Worm (Caenorhabditis elegans) whole organism, young adult: ENCODE measurements around the gene F28C6.5.

Source experiments
- B0019.2 ChIP-seq: fragments of 200-800 bp; sonication (Bioruptor generic); conservative IDR thresholded peaks from 2 replicates; pipeline ENCODE4 v1.3.6; 2022; ENCODE audit warnings: missing genetic modification reagents, missing genetic modification characterization, missing compliant biosample characterization
- B0261.1 ChIP-seq: sonication (generic microtip); optimal IDR thresholded peaks from 2 replicates; lab custom pipeline; 2016; ENCODE audit warnings: mild to moderate bottlenecking, missing genetic modification characterization, moderate library complexity, missing compliant biosample characterization
- C17E4.6 ChIP-seq: fragments of 200-800 bp; sonication (Bioruptor generic); IDR thresholded peaks from 2 replicates; pipeline ENCODE4 v1.3.6; 2022; ENCODE audit warnings: missing genetic modification reagents, missing genetic modification characterization, missing compliant biosample characterization
- D2030.7 ChIP-seq: fragments of 200-800 bp; sonication (Bioruptor generic); IDR thresholded peaks from 2 replicates; pipeline ENCODE4 v1.3.6; 2022; ENCODE audit warnings: missing genetic modification reagents, missing genetic modification characterization, missing compliant biosample characterization
- F23B12.7 ChIP-seq: sonication (generic microtip); optimal IDR thresholded peaks from 2 replicates; lab custom pipeline; 2017; ENCODE audit warnings: missing genetic modification characterization, mild to moderate bottlenecking, missing compliant biosample characterization, antibody characterized with exemption, moderate library complexity; ENCODE audit not compliant: insufficient read depth
- F52B5.7 ChIP-seq: sonication (generic microtip); optimal IDR thresholded peaks from 2 replicates; lab custom pipeline; 2016; ENCODE audit warnings: mild to moderate bottlenecking, missing genetic modification characterization, missing compliant biosample characterization
- K12H6.12 ChIP-seq: fragments of 200-800 bp; sonication (Bioruptor generic); optimal IDR thresholded peaks from 2 replicates; lab custom pipeline; 2018; ENCODE audit warnings: mild to moderate bottlenecking, missing genetic modification characterization, missing compliant biosample characterization
- Y95B8A.8 ChIP-seq: fragments of 200-800 bp; sonication (Bioruptor generic); IDR thresholded peaks from 2 replicates; pipeline ENCODE4 v1.3.6; 2022; ENCODE audit warnings: missing genetic modification reagents, missing genetic modification characterization, missing compliant biosample characterization
- ZK185.1 ChIP-seq: sonication (generic microtip); optimal IDR thresholded peaks from 2 replicates; lab custom pipeline; 2016; ENCODE audit warnings: mild to moderate bottlenecking, missing genetic modification characterization, missing compliant biosample characterization; ENCODE audit not compliant: poor library complexity, severe bottlenecking
- ama-1 ChIP-seq, 3 experiments: fragments of 150-350 bp in 1 of 3; sonication (generic microtip) in 2 of 3; optimal IDR thresholded peaks; 2 replicates each; lab custom pipeline; 2014 to 2018; ENCODE audit warnings: missing biosample characterization in 2 of 3, missing genetic modification characterization in 2 of 3, missing genetic modification reagents in 2 of 3
- attf-5 ChIP-seq: fragments of 200-800 bp; sonication (Bioruptor generic); optimal IDR thresholded peaks from 2 replicates; lab custom pipeline; 2018; ENCODE audit warnings: mild to moderate bottlenecking, missing genetic modification characterization, missing compliant biosample characterization
- cebp-1 ChIP-seq, 2 experiments: fragments of 200-800 bp in 1 of 2; sonication (Bioruptor generic) in 1 of 2; sonication (generic microtip) in 1 of 2; IDR thresholded peaks in 1 of 2; optimal IDR thresholded peaks in 1 of 2; 2 replicates each; pipeline versions ENCODE4 v1.3.6 to Lab custom; 2017 to 2022; ENCODE audit warnings: missing compliant biosample characterization in 2 of 2, missing genetic modification characterization in 2 of 2, mild to moderate bottlenecking in 1 of 2, missing genetic modification reagents in 1 of 2, moderate library complexity in 1 of 2
- ceh-100 ChIP-seq: fragments of 200-800 bp; sonication (Bioruptor generic); IDR thresholded peaks from 2 replicates; pipeline ENCODE4 v1.3.6; 2022; ENCODE audit warnings: missing genetic modification reagents, missing genetic modification characterization, missing compliant biosample characterization
- die-1 ChIP-seq: sonication (generic microtip); optimal IDR thresholded peaks from 2 replicates; lab custom pipeline; 2016; ENCODE audit warnings: missing genotype, mild to moderate bottlenecking, missing genetic modification characterization, missing compliant biosample characterization
- dox-1 ChIP-seq: fragments of 200-800 bp; sonication (Bioruptor generic); IDR thresholded peaks from 2 replicates; pipeline ENCODE4 v1.3.6; 2022; ENCODE audit warnings: missing genetic modification reagents, missing genetic modification characterization, missing compliant biosample characterization
- dpl-1 ChIP-seq: fragments of 150-350 bp; optimal IDR thresholded peaks from 2 replicates; lab custom pipeline; 2014; ENCODE audit warnings: missing biosample characterization, missing genetic modification reagents, missing genetic modification characterization
- efl-1 ChIP-seq: fragments of 150-350 bp; optimal IDR thresholded peaks from 2 replicates; lab custom pipeline; 2014; ENCODE audit warnings: missing biosample characterization, missing genetic modification reagents, missing genetic modification characterization
- ekl-4 ChIP-seq: fragments of 200-800 bp; sonication (Bioruptor generic); IDR thresholded peaks from 2 replicates; pipeline ENCODE4 v1.3.6; 2022; ENCODE audit warnings: missing genetic modification reagents, missing genetic modification characterization, missing compliant biosample characterization
- gei-17 ChIP-seq: fragments of 200-800 bp; sonication (Bioruptor generic); optimal IDR thresholded peaks from 2 replicates; lab custom pipeline; 2018; ENCODE audit warnings: mild to moderate bottlenecking, missing genetic modification characterization, missing compliant biosample characterization
- him-1 ChIP-seq: sonication (generic microtip); optimal IDR thresholded peaks from 2 replicates; lab custom pipeline; 2016; ENCODE audit warnings: missing genotype, missing genetic modification reagents, missing genetic modification characterization, missing compliant biosample characterization
- lin-35 ChIP-seq, 3 experiments: fragments of 150-350 bp in 2 of 3; sonication (generic microtip) in 1 of 3; optimal IDR thresholded peaks; 2 replicates each; lab custom pipeline; 2014 to 2018; ENCODE audit warnings: missing biosample characterization in 3 of 3, missing genetic modification characterization in 3 of 3, missing genetic modification reagents in 3 of 3
- lin-40 ChIP-seq: sonication (generic microtip); optimal IDR thresholded peaks from 2 replicates; lab custom pipeline; 2016; ENCODE audit warnings: missing genetic modification characterization, mild to moderate bottlenecking, missing compliant biosample characterization, missing genotype, missing genetic modification reagents
- lin-54 ChIP-seq: fragments of 200-800 bp; sonication (Bioruptor generic); optimal IDR thresholded peaks from 2 replicates; lab custom pipeline; 2018; ENCODE audit warnings: mild to moderate bottlenecking, missing genetic modification characterization, missing compliant biosample characterization
- madf-3 ChIP-seq: fragments of 200-800 bp; sonication (Bioruptor generic); IDR thresholded peaks from 2 replicates; pipeline ENCODE4 v1.3.6; 2022; ENCODE audit warnings: missing genetic modification reagents, missing genetic modification characterization, missing compliant biosample characterization
- madf-6 ChIP-seq: fragments of 200-800 bp; sonication (Bioruptor generic); IDR thresholded peaks from 2 replicates; pipeline ENCODE4 v1.3.6; 2022; ENCODE audit warnings: missing genetic modification reagents, missing genetic modification characterization, missing compliant biosample characterization
- mcd-1 ChIP-seq: fragments of 200-800 bp; sonication (Bioruptor generic); IDR thresholded peaks from 2 replicates; pipeline ENCODE4 v1.3.6; 2022; ENCODE audit warnings: missing genetic modification reagents, missing genetic modification characterization, missing compliant biosample characterization
- mel-28 ChIP-seq: sonication (generic microtip); optimal IDR thresholded peaks from 2 replicates; lab custom pipeline; 2016; ENCODE audit warnings: borderline replicate concordance, mild to moderate bottlenecking, missing genetic modification characterization, missing compliant biosample characterization
- nfya-1 ChIP-seq: sonication (generic microtip); optimal IDR thresholded peaks from 2 replicates; lab custom pipeline; 2017; ENCODE audit warnings: antibody characterized with exemption, missing compliant biosample characterization, missing genetic modification characterization, borderline replicate concordance; ENCODE audit not compliant: insufficient read depth
- nfyb-1 ChIP-seq: fragments of 200-800 bp; sonication (Bioruptor generic); IDR thresholded peaks from 2 replicates; pipeline ENCODE4 v1.3.6; 2022; ENCODE audit warnings: missing genetic modification reagents, missing genetic modification characterization, missing compliant biosample characterization
- nhr-80 ChIP-seq: sonication (generic microtip); optimal IDR thresholded peaks from 2 replicates; lab custom pipeline; 2016; ENCODE audit warnings: missing genetic modification characterization, missing compliant biosample characterization
- pbrm-1 ChIP-seq: fragments of 200-800 bp; sonication (Bioruptor generic); IDR thresholded peaks from 2 replicates; pipeline ENCODE4 v1.3.6; 2022; ENCODE audit warnings: missing genetic modification reagents, missing genetic modification characterization, missing compliant biosample characterization
- pha-4 ChIP-seq: fragments of 150-350 bp; sonication (generic microtip); optimal IDR thresholded peaks from 2 replicates; lab custom pipeline; 2014; ENCODE audit warnings: missing biosample characterization, missing genetic modification reagents, missing genetic modification characterization
- rcor-1 ChIP-seq: fragments of 200-800 bp; sonication (Bioruptor generic); IDR thresholded peaks from 2 replicates; pipeline ENCODE4 v1.3.6; 2022; ENCODE audit warnings: missing genetic modification reagents, missing genetic modification characterization, missing compliant biosample characterization
- repo-1 ChIP-seq: sonication (generic microtip); optimal IDR thresholded peaks from 2 replicates; lab custom pipeline; 2017; ENCODE audit warnings: mild to moderate bottlenecking, missing genetic modification characterization, missing compliant biosample characterization
- snpc-1.1 ChIP-seq: sonication (generic microtip); optimal IDR thresholded peaks from 2 replicates; lab custom pipeline; 2017; ENCODE audit warnings: missing genetic modification characterization, mild to moderate bottlenecking, missing compliant biosample characterization, antibody characterized with exemption, moderate library complexity, missing genotype, missing genetic modification reagents; ENCODE audit not compliant: insufficient read depth
- snpc-1.3 ChIP-seq: sonication (generic microtip); optimal IDR thresholded peaks from 2 replicates; lab custom pipeline; 2017; ENCODE audit warnings: missing genetic modification characterization, mild to moderate bottlenecking, missing compliant biosample characterization, antibody characterized with exemption, moderate library complexity, missing genotype, missing genetic modification reagents; ENCODE audit not compliant: insufficient read depth
- snpc-3.4 ChIP-seq: sonication (generic microtip); optimal IDR thresholded peaks from 2 replicates; lab custom pipeline; 2017; ENCODE audit warnings: missing genetic modification characterization, mild to moderate bottlenecking, missing compliant biosample characterization, antibody characterized with exemption, moderate library complexity, missing genotype, missing genetic modification reagents
- sptf-2 ChIP-seq: fragments of 200-800 bp; sonication (Bioruptor generic); optimal IDR thresholded peaks from 2 replicates; lab custom pipeline; 2018; ENCODE audit warnings: mild to moderate bottlenecking, missing genetic modification characterization, missing compliant biosample characterization
- tlf-1 ChIP-seq: fragments of 200-800 bp; sonication (Bioruptor generic); optimal IDR thresholded peaks from 2 replicates; lab custom pipeline; 2018; ENCODE audit warnings: mild to moderate bottlenecking, missing genetic modification characterization, missing compliant biosample characterization
- unc-130 ChIP-seq: sonication (generic microtip); optimal IDR thresholded peaks from 2 replicates; lab custom pipeline; 2016; ENCODE audit warnings: missing genetic modification reagents, missing genetic modification characterization, missing compliant biosample characterization
- zim-3 ChIP-seq: sonication (generic microtip); optimal IDR thresholded peaks from 2 replicates; lab custom pipeline; 2017; ENCODE audit warnings: mild to moderate bottlenecking, missing genetic modification characterization, moderate library complexity, missing compliant biosample characterization
- ztf-18 ChIP-seq: sonication (generic microtip); optimal IDR thresholded peaks from 2 replicates; lab custom pipeline; 2016; ENCODE audit warnings: missing genotype, mild to moderate bottlenecking, missing genetic modification characterization, missing compliant biosample characterization
- ztf-28 ChIP-seq: fragments of 200-800 bp; sonication (Bioruptor generic); IDR thresholded peaks from 2 replicates; pipeline ENCODE4 v1.3.6; 2022; ENCODE audit warnings: missing genetic modification reagents, missing genetic modification characterization, missing compliant biosample characterization

The F28C6.5 gene

DNA sequence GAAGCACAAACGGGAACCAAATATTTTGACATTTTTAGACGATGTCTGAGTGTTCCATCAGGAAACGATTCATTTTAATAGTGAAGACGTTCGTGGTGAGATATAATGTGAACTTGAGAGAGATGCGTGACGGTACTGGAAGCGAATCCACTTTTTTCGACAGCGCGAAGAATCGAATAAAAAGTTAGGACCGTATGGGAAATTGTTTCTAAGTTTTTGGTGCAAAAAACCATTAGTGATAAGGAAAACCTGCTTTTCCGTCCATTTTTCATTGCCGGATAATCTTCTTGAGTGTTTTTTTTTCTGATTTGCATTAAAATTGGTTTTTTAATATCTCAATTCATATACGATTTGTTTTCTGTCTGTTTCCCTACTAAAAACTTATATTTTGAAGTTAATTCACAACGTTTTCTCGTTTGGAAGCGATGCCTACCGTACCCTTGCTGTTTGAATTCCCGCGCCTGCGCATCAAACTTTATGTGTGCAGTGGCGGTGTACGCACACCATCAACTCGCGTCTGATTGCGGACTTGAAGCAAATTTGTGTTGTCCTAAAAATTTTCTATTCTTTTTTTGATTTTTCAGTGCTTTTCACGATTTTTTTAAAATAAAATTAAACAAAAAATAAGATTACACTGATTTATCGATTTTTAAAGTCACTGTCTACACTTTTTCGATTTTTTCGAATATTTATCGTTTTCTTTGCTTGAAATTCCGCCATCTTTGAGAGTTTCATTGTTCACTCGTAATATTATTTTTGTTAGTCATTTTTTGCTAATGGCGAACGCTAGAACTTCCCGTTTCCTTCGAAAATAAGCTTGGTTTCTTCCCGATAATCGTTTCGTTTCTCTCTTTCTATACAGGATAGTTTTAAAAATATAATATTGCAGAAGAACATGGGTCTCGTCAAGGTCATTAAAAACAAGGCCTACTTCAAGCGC, 30.0 kb upstream of the F28C6.5 start, which contains the start of the genes col-38 and rpl-5:
TSS of gene col-38 (minus strand) at position 51 of the 940 bp plus-strand sequence.
TSS of gene rpl-5 (plus strand) at position 890 of the 940 bp plus-strand sequence.
- TF ChIP-seq ama-1 (optimal IDR thresholded peaks at IDR 0.05; lab: Kevin White, UChicago) (no peak), ama-1 (GFP tag; optimal IDR thresholded peaks at IDR 0.05; lab: Kevin White, UChicago) (peak in 1 of 2 experiments; percentile 26), snpc-1.1 (tag; lab: Kevin White, UChicago) (peak; percentile 69), lin-40 (tag; lab: Kevin White, UChicago) (peak; percentile 56), lin-54 (peak; percentile 98), nfyb-1 (GFP tag; lab: Robert Waterston, UW) (0 out of 2 replicates have a peak, but pooled peaks have one; percentile 59), K12H6.12 (tag; lab: Kevin White, UChicago) (peak; percentile 64), ZK185.1 (peak; percentile 58), snpc-3.4 (peak; percentile 79), ekl-4 (GFP tag; lab: Robert Waterston, UW) (peak; percentile 81), Y95B8A.8 (GFP tag; lab: Robert Waterston, UW) (0 out of 2 replicates have a peak, but pooled peaks have one; percentile 64), unc-130 (peak; percentile 16), pha-4 (tag; lab: Kevin White, UChicago) (peak; percentile 57), nhr-80 (tag; lab: Kevin White, UChicago) (peak; percentile 52), efl-1 (GFP tag; lab: Kevin White, UChicago) (peak; percentile 88), D2030.7 (GFP tag; lab: Robert Waterston, UW) (peak; percentile 71), pbrm-1 (GFP tag; lab: Robert Waterston, UW) (peak; percentile 83), lin-35 (GFP tag; optimal IDR thresholded peaks at IDR 0.05; lab: Kevin White, UChicago) (peak; percentile 67 to 91 (median 74)), attf-5 (peak; percentile 94), mel-28 (tag; lab: Kevin White, UChicago) (no peak), sptf-2 (GFP tag; lab: Kevin White, UChicago) (no peak), gei-17 (no peak), nfya-1 (tag; lab: Kevin White, UChicago) (no peak), F23B12.7 (tag; lab: Kevin White, UChicago) (peak; percentile 96), die-1 (tag; lab: Kevin White, UChicago) (no peak), ceh-100 (GFP tag; lab: Robert Waterston, UW) (peak; percentile 48; the same call in 1 of the 2 replicates), mcd-1 (peak; percentile 90), dpl-1 (GFP tag; lab: Kevin White, UChicago) (peak; percentile 87), B0019.2 (GFP tag; lab: Robert Waterston, UW) (0 out of 2 replicates have a peak, but pooled peaks have one; percentile 27), snpc-1.3 (tag; lab: Kevin White, UChicago) (peak; percentile 91), dox-1 (GFP tag; lab: Robert Waterston, UW) (peak; percentile 83), tlf-1 (GFP tag; lab: Kevin White, UChicago) (peak; percentile 64), rcor-1 (GFP tag; lab: Robert Waterston, UW) (peak; percentile 69; the same call in 1 of the 2 replicates), him-1 (tag; lab: Kevin White, UChicago) (peak; percentile 25), C17E4.6 (GFP tag; lab: Robert Waterston, UW) (no peak), ztf-18 (tag; lab: Kevin White, UChicago) (peak; percentile 43), cebp-1 (GFP tag; IDR thresholded peaks at IDR 0.05; lab: Robert Waterston, UW) (peak; percentile 25; the same call in 1 of the 2 replicates), cebp-1 (tag; optimal IDR thresholded peaks at IDR 0.05; lab: Kevin White, UChicago) (peak; percentile 72), B0261.1 (tag; lab: Kevin White, UChicago) (no peak), ztf-28 (GFP tag; lab: Robert Waterston, UW) (0 out of 2 replicates have a peak, but pooled peaks have one; percentile 36), madf-3 (peak; percentile 39; the same call in 1 of the 2 replicates), F52B5.7 (tag; lab: Kevin White, UChicago) (no peak), repo-1 (tag; lab: Kevin White, UChicago) (no peak), madf-6 (GFP tag; lab: Robert Waterston, UW) (peak; percentile 80), zim-3 (tag; lab: Kevin White, UChicago) (no peak)
